Fruit fly (Drosophila melanogaster) whole organism, wandering third instar larva: Measurements from ENCODE around the gene BCAS2.

ENCODE experiments used
- Abd-B ChIP-seq: fragments of >200 bp; optimal IDR thresholded peaks from 2 replicates; lab custom pipeline; 2017; ENCODE audit warnings: missing biosample characterization, missing genetic modification characterization
- CG32264 ChIP-seq: fragments of 200-800 bp; sonication (Bioruptor generic); optimal IDR thresholded peaks from 2 replicates; lab custom pipeline; 2016; ENCODE audit warnings: missing biosample characterization, missing genetic modification characterization
- CrebA ChIP-seq: fragments of 200-800 bp; sonication (Bioruptor generic); optimal IDR thresholded peaks from 2 replicates; lab custom pipeline; 2016; ENCODE audit warnings: missing biosample characterization, mild to moderate bottlenecking, missing genetic modification characterization, borderline replicate concordance
- Dfd ChIP-seq: fragments of >200 bp; optimal IDR thresholded peaks from 2 replicates; lab custom pipeline; 2017; ENCODE audit warnings: missing biosample characterization, missing genetic modification characterization
- Dif ChIP-seq: fragments of 200-275, 200-300 bp; sonication (Bioruptor generic); optimal IDR thresholded peaks from 2 replicates; lab custom pipeline; 2018; ENCODE audit warnings: missing biosample characterization, missing genetic modification characterization; ENCODE audit not compliant: partially characterized antibody
- GATAd ChIP-seq: sonication (Bioruptor generic); optimal IDR thresholded peaks from 2 replicates; lab custom pipeline; 2016; ENCODE audit warnings: missing biosample characterization, missing genetic modification characterization
- HLH106 ChIP-seq: fragments of 200-800 bp; optimal IDR thresholded peaks from 3 replicates; lab custom pipeline; 2019; ENCODE audit warnings: missing biosample characterization, mild to moderate bottlenecking, missing genetic modification characterization, moderate library complexity
- Hnf4 ChIP-seq: fragments of 200-800 bp; sonication (Bioruptor generic); optimal IDR thresholded peaks from 2 replicates; lab custom pipeline; 2016; ENCODE audit warnings: missing biosample characterization, mild to moderate bottlenecking, missing genetic modification characterization
- Hr83 ChIP-seq: fragments of 200-300 bp; sonication (Bioruptor generic); optimal IDR thresholded peaks from 2 replicates; lab custom pipeline; 2016; ENCODE audit warnings: missing biosample characterization, mild to moderate bottlenecking, missing genetic modification characterization, moderate library complexity; ENCODE audit not compliant: poor library complexity, severe bottlenecking
- Mio ChIP-seq: sonication (Bioruptor generic); optimal IDR thresholded peaks from 2 replicates; lab custom pipeline; 2016; ENCODE audit warnings: missing biosample characterization, missing genetic modification characterization
- Myc ChIP-seq: fragments of >200 bp; optimal IDR thresholded peaks from 2 replicates; lab custom pipeline; 2017
- N ChIP-seq: fragments of >200 bp; optimal IDR thresholded peaks from 2 replicates; lab custom pipeline; 2018; ENCODE audit warnings: missing biosample characterization, missing external identifiers, missing genetic modification characterization
- OdsH ChIP-seq: fragments of 200-800 bp; sonication (Bioruptor generic); optimal IDR thresholded peaks from 2 replicates; lab custom pipeline; 2016; ENCODE audit warnings: missing biosample characterization, mild to moderate bottlenecking, missing genetic modification characterization
- Rel ChIP-seq, 2 experiments: fragments of 200-800 bp; sonication (Bioruptor generic) in 1 of 2; optimal IDR thresholded peaks; 2 replicates in 1 of 2; 3 replicates in 1 of 2; lab custom pipeline; 2016 to 2019; ENCODE audit warnings: mild to moderate bottlenecking in 2 of 2, missing biosample characterization in 2 of 2, missing genetic modification characterization in 2 of 2, moderate library complexity in 1 of 2
- br ChIP-seq: fragments of 200-800 bp; sonication (Bioruptor generic); optimal IDR thresholded peaks from 2 replicates; lab custom pipeline; 2016; ENCODE audit warnings: missing biosample characterization, missing genetic modification characterization
- brk ChIP-seq: fragments of 200-800 bp; sonication (Bioruptor generic); optimal IDR thresholded peaks from 2 replicates; lab custom pipeline; 2016; ENCODE audit warnings: missing biosample characterization, mild to moderate bottlenecking, missing genetic modification characterization
- dl ChIP-seq, 2 experiments: fragments of 175-275, 200-275 bp in 1 of 2; fragments of 200-275 bp in 1 of 2; sonication (Bioruptor generic); optimal IDR thresholded peaks; lab custom pipeline; 2018; ENCODE audit warnings: mild to moderate bottlenecking in 2 of 2, missing biosample characterization in 2 of 2, missing genetic modification characterization in 2 of 2, moderate library complexity in 2 of 2; ENCODE audit not compliant: partially characterized antibody in 2 of 2, insufficient read depth in 1 of 2
- dmrt93B ChIP-seq: fragments of 200-800 bp; sonication (Bioruptor generic); optimal IDR thresholded peaks from 2 replicates; lab custom pipeline; 2018; ENCODE audit warnings: missing biosample characterization, mild to moderate bottlenecking, missing genetic modification characterization
- dsf ChIP-seq: sonication (Bioruptor generic); optimal IDR thresholded peaks from 2 replicates; lab custom pipeline; 2016; ENCODE audit warnings: missing biosample characterization, missing genetic modification characterization, borderline replicate concordance
- foxo ChIP-seq, 2 experiments: fragments of 200-800 bp; sonication (Bioruptor generic); optimal IDR thresholded peaks; 2 replicates in 1 of 2; 3 replicates in 1 of 2; lab custom pipeline; 2016 to 2017; ENCODE audit warnings: missing biosample characterization in 2 of 2, missing genetic modification characterization in 2 of 2
- h ChIP-seq: fragments of 200-800 bp; sonication (Bioruptor generic); optimal IDR thresholded peaks from 3 replicates; lab custom pipeline; 2016; ENCODE audit warnings: missing biosample characterization, mild to moderate bottlenecking, missing genetic modification characterization
- jim ChIP-seq: fragments of 175-275, 200-325 bp; sonication (Bioruptor generic); optimal IDR thresholded peaks from 2 replicates; lab custom pipeline; 2016; ENCODE audit warnings: missing biosample characterization, mild to moderate bottlenecking, missing genetic modification characterization
- pan ChIP-seq: fragments of >200 bp; optimal IDR thresholded peaks from 2 replicates; lab custom pipeline; 2017
- psq ChIP-seq: fragments of 200-800 bp; sonication (Bioruptor generic); optimal IDR thresholded peaks from 3 replicates; lab custom pipeline; 2017; ENCODE audit warnings: missing biosample characterization, mild to moderate bottlenecking, missing genetic modification characterization, moderate library complexity
- rgr ChIP-seq: fragments of 200-800 bp; sonication (Bioruptor generic); optimal IDR thresholded peaks from 3 replicates; lab custom pipeline; 2016; ENCODE audit warnings: missing biosample characterization, mild to moderate bottlenecking, missing genetic modification characterization
- sage ChIP-seq: fragments of 200-800 bp; sonication (Bioruptor generic); optimal IDR thresholded peaks from 2 replicates; lab custom pipeline; 2016; ENCODE audit warnings: missing biosample characterization, mild to moderate bottlenecking, missing genetic modification characterization
- sv ChIP-seq: fragments of 200-800 bp; sonication (Bioruptor generic); optimal IDR thresholded peaks from 3 replicates; lab custom pipeline; 2016; ENCODE audit warnings: missing biosample characterization, missing genetic modification characterization
- usp ChIP-seq: fragments of >200 bp; optimal IDR thresholded peaks from 2 replicates; lab custom pipeline; 2017; ENCODE audit warnings: missing biosample characterization, missing genetic modification characterization
- woc ChIP-seq: sonication (Bioruptor generic); optimal IDR thresholded peaks from 2 replicates; lab custom pipeline; 2016; ENCODE audit warnings: missing biosample characterization, mild to moderate bottlenecking, missing genetic modification characterization

BCAS2 gene

DNA sequence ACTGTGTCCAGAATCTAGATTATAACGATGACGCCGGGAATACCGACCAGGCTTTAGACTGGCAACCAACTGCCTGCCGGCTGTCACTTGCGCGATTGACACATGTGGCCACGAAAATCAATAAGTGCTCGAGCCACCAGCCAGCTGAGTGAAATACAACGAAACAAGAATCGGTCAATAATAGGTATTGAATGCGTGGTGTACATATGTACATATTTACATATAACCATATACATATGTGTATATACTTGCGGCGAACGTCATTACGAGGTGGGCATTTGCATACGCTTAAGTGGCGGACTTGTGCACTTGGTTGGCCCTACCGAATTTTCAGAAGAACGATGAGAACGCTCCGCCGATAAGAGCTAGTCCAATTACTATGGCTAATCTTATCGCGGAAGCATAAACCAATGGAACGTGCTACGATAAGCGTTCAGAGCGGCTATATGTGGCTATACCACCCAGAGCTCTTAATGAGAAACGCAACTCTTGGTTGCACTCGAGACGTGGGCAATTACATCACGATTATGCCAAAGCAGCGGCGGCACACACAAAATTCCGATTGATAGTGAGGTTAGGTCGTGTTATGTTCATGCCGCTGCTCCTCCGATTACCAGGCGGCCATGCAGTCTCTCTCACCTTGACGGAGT lies 24.5 kb upstream of the BCAS2 start:
- TF ChIP-seq rgr (GFP tag; lab: Kevin White, UChicago) = peak; percentile 47
- no peak for TF ChIP-seq OdsH (GFP tag; lab: Kevin White, UChicago)
- TF ChIP-seq h = peak; percentile 48

DNA sequence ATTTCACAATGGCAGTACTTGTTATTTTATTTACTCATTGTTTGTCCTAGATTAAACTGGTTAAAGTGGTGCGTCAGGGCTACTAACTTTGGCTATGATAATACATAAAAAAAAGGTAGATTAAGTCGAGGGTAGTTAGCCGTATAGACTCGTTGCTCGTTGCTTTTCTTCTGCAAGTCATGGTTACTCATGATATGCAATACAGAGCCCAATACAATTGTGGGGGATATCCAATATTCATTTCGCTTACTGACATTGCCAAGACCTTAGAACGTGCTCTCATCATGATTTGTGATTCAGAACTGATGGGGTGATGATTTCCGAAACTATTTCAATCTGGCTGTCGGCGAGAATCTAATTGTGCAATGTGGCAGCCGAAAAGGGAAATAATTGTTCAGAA lies 23.2 kb upstream of the BCAS2 start:
- TF ChIP-seq sage (GFP tag; lab: Kevin White, UChicago) (no peak), Rel (GFP tag; optimal IDR thresholded peaks at IDR 0.05; lab: Kevin White, UChicago) (no peak), Rel (tag; optimal IDR thresholded peaks at IDR 0.05; lab: Kevin White, UChicago) (peak; percentile 88)

DNA sequence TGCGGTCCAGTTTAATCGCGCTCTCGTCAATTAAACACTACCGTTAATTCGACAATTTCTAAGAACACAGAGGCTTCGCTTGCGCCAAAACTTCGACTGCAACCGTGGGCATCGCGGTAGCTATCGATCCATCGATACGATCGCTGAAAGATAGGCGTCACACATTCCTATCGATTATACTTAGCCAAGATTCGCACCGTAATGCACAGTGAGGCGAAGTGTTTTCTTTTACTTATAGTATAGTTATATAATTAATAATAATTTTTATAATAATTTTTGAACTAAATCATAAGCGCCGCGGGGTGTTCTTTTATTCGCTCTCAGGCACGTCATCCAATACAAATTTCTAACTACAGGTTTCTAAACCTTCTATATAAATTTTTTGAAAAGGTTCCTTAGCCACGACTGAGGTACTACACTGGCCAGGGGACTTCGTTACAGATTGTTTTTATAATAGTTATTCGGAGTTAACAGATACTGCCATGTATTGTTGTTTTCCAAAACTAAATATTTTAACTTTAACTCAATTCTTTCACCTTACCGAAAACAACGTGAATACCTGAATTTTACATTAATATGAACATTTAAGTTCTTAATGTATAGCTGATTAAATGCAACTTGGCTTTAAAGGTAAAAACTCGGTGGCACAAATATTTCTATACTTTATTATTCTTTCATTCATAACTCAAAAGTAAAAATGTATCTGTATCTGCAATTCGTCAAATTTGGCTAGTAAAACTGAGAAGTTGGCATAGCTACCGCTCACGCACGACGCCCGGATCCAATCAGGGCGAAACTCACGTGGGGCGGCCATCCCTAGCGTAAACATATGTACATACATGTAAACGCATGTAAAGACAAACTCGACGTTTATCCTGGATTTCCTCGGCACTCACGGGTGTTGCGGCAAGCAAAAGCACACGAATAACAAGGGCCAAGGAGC lies 15.9 kb upstream of the BCAS2 start, which contains the start of the genes NSD and BOD1:
NSD (minus strand) TSS at position 102 of the 943 bp plus-strand sequence.
BOD1 (plus strand) TSS at position 494 of the 943 bp plus-strand sequence.
- TF ChIP-seq h (peak; percentile 20), foxo (GFP tag; optimal IDR thresholded peaks at IDR 0.05; lab: Kevin White, UChicago) (peak in 1 of 2 experiments; percentile 57), sv (GFP tag; lab: Kevin White, UChicago) (peak; percentile 9), CG32264 (GFP tag; lab: Kevin White, UChicago) (no peak), Abd-B (GFP tag; lab: Kevin White, UChicago) (no peak), psq (GFP tag; lab: Kevin White, UChicago) (no peak), rgr (GFP tag; lab: Kevin White, UChicago) (peak; percentile 23), br (peak; percentile 13), usp (GFP tag; lab: Kevin White, UChicago) (no peak), pan (lab: Kevin White, UChicago) (no peak), sage (GFP tag; lab: Kevin White, UChicago) (no peak), HLH106 (tag; lab: Kevin White, UChicago) (peak; percentile 67), dmrt93B (no peak), CrebA (GFP tag; lab: Kevin White, UChicago) (no peak), Dif (GFP tag; lab: Kevin White, UChicago) (peak; percentile 11), dl (GFP tag; optimal IDR thresholded peaks at IDR 0.05; lab: Kevin White, UChicago; ENCODE audit: insufficient read depth in 1 of 2, partially characterized antibody in 2 of 2) (no peak), Dfd (GFP tag; lab: Kevin White, UChicago) (no peak), Hnf4 (GFP tag; lab: Kevin White, UChicago) (no peak), Myc (lab: Kevin White, UChicago) (peak; percentile 88), Hr83 (GFP tag; lab: Kevin White, UChicago) (peak; percentile 78), jim (GFP tag; lab: Kevin White, UChicago) (peak; percentile 1), Mio (GFP tag; lab: Kevin White, UChicago) (no peak), dsf (GFP tag; lab: Kevin White, UChicago) (no peak), brk (GFP tag; lab: Kevin White, UChicago) (no peak), GATAd (GFP tag; lab: Kevin White, UChicago) (no peak), N (GFP tag; lab: Kevin White, UChicago) (no peak), Rel (GFP tag; optimal IDR thresholded peaks at IDR 0.05; lab: Kevin White, UChicago) (no peak), Rel (tag; optimal IDR thresholded peaks at IDR 0.05; lab: Kevin White, UChicago) (no peak)

DNA sequence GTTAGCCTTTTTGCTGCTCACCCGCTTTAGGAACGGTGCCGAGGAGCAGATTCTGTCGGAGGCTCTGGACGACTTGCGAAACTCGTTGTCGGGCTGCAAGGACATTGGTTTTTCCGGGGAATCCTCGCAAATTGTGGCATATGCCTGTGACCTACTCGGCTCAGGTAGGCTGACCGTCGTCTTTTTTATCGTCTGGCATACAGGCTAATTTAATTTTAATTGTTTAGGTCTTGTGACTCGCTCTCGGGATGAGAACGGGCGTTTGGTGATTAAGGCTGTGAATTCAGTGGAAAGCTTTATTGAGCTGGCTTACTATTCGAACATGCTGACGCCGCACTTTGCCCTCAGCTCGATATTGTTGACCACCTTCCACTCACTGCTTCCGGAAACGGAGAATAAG lies 9.3 kb upstream of the BCAS2 start:
- TF ChIP-seq h (no peak), Mio (GFP tag; lab: Kevin White, UChicago) (no peak), Dif (GFP tag; lab: Kevin White, UChicago) (no peak), dsf (GFP tag; lab: Kevin White, UChicago) (no peak), woc (GFP tag; lab: Kevin White, UChicago) (no peak)
